Fruit fly (Drosophila melanogaster): ENCODE data around the gene Lar.

Lar gene

dm6 chr2L:19634008-19634407 is 47.6 kb downstream of the Lar start:
- TF ChIP-seq Eip75B (GFP tag; optimal IDR thresholded peaks at IDR 0.05) (no peak), CG6792 (GFP tag; optimal IDR thresholded peaks at IDR 0.05) (no peak), cyc (GFP tag; optimal IDR thresholded peaks at IDR 0.05) (no peak), CG7368 (GFP tag; optimal IDR thresholded peaks at IDR 0.05) (no peak), eg (GFP tag; IDR thresholded peaks at IDR 0.05) (no peak), Sox15 (GFP tag; optimal IDR thresholded peaks at IDR 0.05) (no peak), Hr39 (GFP tag; optimal IDR thresholded peaks at IDR 0.05) (no peak), Sox14 (GFP tag; optimal IDR thresholded peaks at IDR 0.05) (no peak), CG10631 (GFP tag; optimal IDR thresholded peaks at IDR 0.05) (no peak), spab (GFP tag; optimal IDR thresholded peaks at IDR 0.05) (no peak)

- no peak for TF ChIP-seq CG11294 (GFP tag; IDR thresholded peaks at IDR 0.05)
- TF ChIP-seq topi (GFP tag; optimal IDR thresholded peaks at IDR 0.05) = no peak
- TF ChIP-seq Ets21C (GFP tag; optimal IDR thresholded peaks at IDR 0.05) = no peak
- no peak for TF ChIP-seq CG8319 (GFP tag; optimal IDR thresholded peaks at IDR 0.05)
- TF ChIP-seq CG7368 (GFP tag; optimal IDR thresholded peaks at IDR 0.05) = no peak
- no peak for TF ChIP-seq Eip75B (GFP tag; optimal IDR thresholded peaks at IDR 0.05)
- TF ChIP-seq CG34406 (GFP tag; optimal IDR thresholded peaks at IDR 0.05) = no peak
Measured at dm6 chr2L:19678347-19678746, 91.9 kb downstream of the Lar start.

- TF ChIP-seq vri (GFP tag; optimal IDR thresholded peaks at IDR 0.05) = no peak
Measured at dm6 chr2L:19682533-19682932, 96.1 kb downstream of the Lar start.

dm6 chr2L:19700868-19701267 is 114.4 kb downstream of the Lar start, which contains the start of gene scw:
TSS of gene scw (minus strand) at chr2L:19700968.
- TF ChIP-seq svp (GFP tag) = peak; percentile 42
- TF ChIP-seq Eip78C (GFP tag) = no peak
- TF ChIP-seq CG16779 (tag; optimal IDR thresholded peaks at IDR 0.05) = no peak

- TF ChIP-seq Eip93F (GFP tag; optimal IDR thresholded peaks at IDR 0.05) = no peak
- no peak for TF ChIP-seq CG11294 (GFP tag; IDR thresholded peaks at IDR 0.05)
- peak; percentile 7 for TF ChIP-seq CG16779 (tag; optimal IDR thresholded peaks at IDR 0.05)
- peak; percentile 24 for TF ChIP-seq Met (GFP tag; optimal IDR thresholded peaks at IDR 0.05)
- TF ChIP-seq Hr39 (GFP tag; optimal IDR thresholded peaks at IDR 0.05) = peak; percentile 24
- TF ChIP-seq CG34406 (GFP tag; optimal IDR thresholded peaks at IDR 0.05) = peak; percentile 10
- TF ChIP-seq svp (GFP tag) = peak; percentile 68
- no peak for TF ChIP-seq Lpt (GFP tag; optimal IDR thresholded peaks at IDR 0.05)
- TF ChIP-seq dsx (GFP tag; optimal IDR thresholded peaks at IDR 0.05; ENCODE audit: poor library complexity, severe bottlenecking) = no peak
- TF ChIP-seq CG6854 (GFP tag; optimal IDR thresholded peaks at IDR 0.05) = no peak
- peak; percentile 11 to 29 for TF ChIP-seq salr (GFP tag; optimal IDR thresholded peaks at IDR 0.05)
- peak; percentile 16 for TF ChIP-seq net (GFP tag; optimal IDR thresholded peaks at IDR 0.05)
- peak; percentile 9 for TF ChIP-seq CG4318 (GFP tag; optimal IDR thresholded peaks at IDR 0.05)
- TF ChIP-seq CG7368 (GFP tag; optimal IDR thresholded peaks at IDR 0.05) = no peak
- TF ChIP-seq CG15336 (GFP tag; IDR thresholded peaks at IDR 0.05) = peak; percentile 35; the same call in 1 of the 2 replicates
- peak; percentile 34 for TF ChIP-seq acj6 (GFP tag; optimal IDR thresholded peaks at IDR 0.05)
- no peak for TF ChIP-seq Blimp-1 (GFP tag; optimal IDR thresholded peaks at IDR 0.05)
- peak; percentile 48 for TF ChIP-seq CG10631 (GFP tag; optimal IDR thresholded peaks at IDR 0.05)
- TF ChIP-seq pdm3 (GFP tag; optimal IDR thresholded peaks at IDR 0.05) = peak; percentile 44
- peak; percentile 21 for TF ChIP-seq Hr4 (GFP tag; optimal IDR thresholded peaks at IDR 0.05)
- TF ChIP-seq Eip75B (GFP tag; optimal IDR thresholded peaks at IDR 0.05) = peak; percentile 25
- TF ChIP-seq fd85E (GFP tag; optimal IDR thresholded peaks at IDR 0.05) = no peak
- TF ChIP-seq CG1621 (tag; optimal IDR thresholded peaks at IDR 0.05) = no peak
- TF ChIP-seq fd59A (GFP tag; optimal IDR thresholded peaks at IDR 0.05) = peak; percentile 8
- peak; percentile 13 for TF ChIP-seq Smox (GFP tag; optimal IDR thresholded peaks at IDR 0.05)
- TF ChIP-seq CG3032 (tag; optimal IDR thresholded peaks at IDR 0.05) = no peak
- peak; percentile 4 for TF ChIP-seq CG8632 (GFP tag; optimal IDR thresholded peaks at IDR 0.05)
- TF ChIP-seq CG6276 (GFP tag; optimal IDR thresholded peaks at IDR 0.05) = no peak
- TF ChIP-seq Hr38 (GFP tag; optimal IDR thresholded peaks at IDR 0.05) = no peak
- no peak for TF ChIP-seq dac (GFP tag; optimal IDR thresholded peaks at IDR 0.05)
- TF ChIP-seq spab (GFP tag; optimal IDR thresholded peaks at IDR 0.05) = no peak
- peak; percentile 47; the same call in 2 of the 3 replicates for TF ChIP-seq CG6163 (GFP tag; IDR thresholded peaks at IDR 0.05)
- TF ChIP-seq Sox102F (GFP tag; optimal IDR thresholded peaks at IDR 0.05) = peak; percentile 24
- TF ChIP-seq CG11762 (GFP tag; optimal IDR thresholded peaks at IDR 0.05; ENCODE audit: insufficient read depth) = no peak
- TF ChIP-seq CG6792 (GFP tag; optimal IDR thresholded peaks at IDR 0.05) = peak; percentile 23
Measured at dm6 chr2L:19722517-19722916, 136.1 kb downstream of the Lar start.
